Worm (Caenorhabditis elegans) whole organism, L2 larva: ENCODE measurements around the gene ubc-18.

ENCODE experiments used
- alr-1 ChIP-seq: fragments of 150-350 bp; optimal IDR thresholded peaks from 2 replicates; lab custom pipeline; 2014; ENCODE audit warnings: missing biosample characterization, missing genetic modification characterization
- ama-1 ChIP-seq: fragments of 150-350 bp; optimal IDR thresholded peaks from 2 replicates; lab custom pipeline; 2018; ENCODE audit warnings: inconsistent platforms
- ceh-82 ChIP-seq: fragments of 150-350 bp; optimal IDR thresholded peaks from 2 replicates; lab custom pipeline; 2014; ENCODE audit warnings: missing biosample characterization, missing genetic modification characterization
- mbf-1 ChIP-seq: sonication (generic microtip); optimal IDR thresholded peaks from 2 replicates; lab custom pipeline; 2017; ENCODE audit warnings: missing biosample characterization, missing genetic modification characterization
- mdl-1 ChIP-seq, 2 experiments: fragments of 150-350 bp in 1 of 2; sonication (generic microtip) in 1 of 2; optimal IDR thresholded peaks; 2 replicates each; lab custom pipeline; 2017; ENCODE audit warnings: missing biosample characterization in 2 of 2, missing genetic modification characterization in 2 of 2
- nhr-12 ChIP-seq: fragments of 150-350 bp; optimal IDR thresholded peaks from 2 replicates; lab custom pipeline; 2014; ENCODE audit warnings: missing biosample characterization, missing genetic modification characterization
- nhr-237 ChIP-seq: fragments of 150-350 bp; optimal IDR thresholded peaks from 2 replicates; lab custom pipeline; 2014; ENCODE audit warnings: missing biosample characterization, missing genetic modification characterization
- nhr-77 ChIP-seq: fragments of 150-350 bp; optimal IDR thresholded peaks from 2 replicates; lab custom pipeline; 2014; ENCODE audit warnings: missing biosample characterization, missing genetic modification characterization
- skn-1 ChIP-seq: sonication (generic microtip); optimal IDR thresholded peaks from 2 replicates; lab custom pipeline; 2017; ENCODE audit warnings: missing biosample characterization, missing genetic modification characterization
- zag-1 ChIP-seq: fragments of 150-350 bp; optimal IDR thresholded peaks from 2 replicates; lab custom pipeline; 2014; ENCODE audit warnings: missing biosample characterization, missing genetic modification characterization

- TF ChIP-seq ceh-82 (tag; lab: Kevin White, UChicago) (no peak), mbf-1 (tag; lab: Kevin White, UChicago) (no peak), nhr-237 (tag; lab: Kevin White, UChicago) (no peak), alr-1 (tag; lab: Kevin White, UChicago) (no peak), zag-1 (tag; lab: Kevin White, UChicago) (no peak), skn-1 (tag; lab: Kevin White, UChicago) (no peak), nhr-12 (tag; lab: Kevin White, UChicago) (no peak), ama-1 (no peak), mdl-1 (tag; optimal IDR thresholded peaks at IDR 0.05; lab: Kevin White, UChicago) (no peak), nhr-77 (tag; lab: Kevin White, UChicago) (no peak)
Measured at ce11 chrIII:7025839-7026238, 42.5 kb downstream of the ubc-18 start.
